Worm (Caenorhabditis elegans): ENCODE measurements around the gene K02E11.4.
"Not testable (repeated sequence)": the region's sequence is repeated elsewhere in the genome, so short reads cannot be mapped to it uniquely, and the experiment has no call there.

Gene K02E11.4

ce11 chrV:14279777-14280176 lies 31.9 kb upstream of the K02E11.4 start, which contains the start of gene srt-33:
Gene srt-33, minus strand, starts transcription at chrV:14279877.
- TF ChIP-seq ztf-18 (tag; optimal IDR thresholded peaks at IDR 0.05), result no peak

ce11 chrV:14277456-14277855 lies 29.5 kb upstream of the K02E11.4 start:
- TF ChIP-seq snpc-1.1 (tag; optimal IDR thresholded peaks at IDR 0.05; ENCODE audit: insufficient read depth) (peak; percentile 90), lin-26 (GFP tag; IDR thresholded peaks at IDR 0.05) (peak; percentile 53; the same call in 1 of the 2 replicates), attf-6 (GFP tag; IDR thresholded peaks at IDR 0.05) (peak; percentile 87; the same call in 1 of the 2 replicates), snpc-1.3 (tag; optimal IDR thresholded peaks at IDR 0.05; ENCODE audit: insufficient read depth) (peak; percentile 43), F33H1.4 (GFP tag; IDR thresholded peaks at IDR 0.05) (peak; percentile 25; the same call in 1 of the 2 replicates), lsl-1 (GFP tag; optimal IDR thresholded peaks at IDR 0.05) (peak; percentile 19), tbp1 (GFP tag; optimal IDR thresholded peaks at IDR 0.05) (peak; percentile 51), hsf-1 (GFP tag; IDR thresholded peaks at IDR 0.05) (0 out of 2 replicates have a peak, but pooled peaks have one; percentile 23), him-1 (tag; optimal IDR thresholded peaks at IDR 0.05) (peak; percentile 87), madf-6 (GFP tag; IDR thresholded peaks at IDR 0.05) (peak; percentile 55), D2030.7 (GFP tag; IDR thresholded peaks at IDR 0.05) (peak; percentile 48), mcd-1 (GFP tag; IDR thresholded peaks at IDR 0.05) (peak; percentile 52), snpc-4 (GFP tag; optimal IDR thresholded peaks at IDR 0.05) (peak; percentile 78), snpc-4 (tag; optimal IDR thresholded peaks at IDR 0.05) (peak; percentile 68 to 93 (median 85)), B0019.2 (GFP tag; conservative IDR thresholded peaks at IDR 0.05) (0 out of 2 replicates have a peak, but pooled peaks have one; percentile 19)

DNA sequence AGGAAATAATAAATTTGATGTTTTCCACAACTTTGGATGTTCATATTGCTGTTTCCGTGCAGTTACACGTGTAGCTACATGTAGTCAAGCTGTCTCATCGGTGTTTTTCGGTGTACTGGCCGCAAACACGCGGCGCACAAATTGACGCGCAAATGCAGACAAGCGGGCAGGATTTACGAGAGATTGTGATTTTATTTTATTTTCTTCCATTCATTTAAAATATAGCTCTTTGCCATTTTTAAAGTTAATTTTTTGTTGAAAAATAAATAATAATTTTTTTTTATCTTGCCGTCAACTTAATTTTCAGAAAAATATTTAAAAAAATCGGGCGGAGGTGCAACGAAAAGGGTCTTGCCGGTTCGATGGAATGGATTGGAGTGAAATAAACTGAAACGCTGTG lies 26.3 kb upstream of the K02E11.4 start, which contains the start of gene F40G12.7:
Gene F40G12.7, plus strand, starts transcription at position 301 of the 400 bp plus-strand sequence.
- not testable (repeated sequence) for TF ChIP-seq C06A6.2 (GFP tag; conservative IDR thresholded peaks at IDR 0.05); zfh-2 (GFP tag; conservative IDR thresholded peaks at IDR 0.05); cebp-1 (GFP tag; IDR thresholded peaks at IDR 0.05); cebp-1 (tag; optimal IDR thresholded peaks at IDR 0.05)

ce11 chrV:14273019-14273418 lies 25.1 kb upstream of the K02E11.4 start, which contains the start of gene F40G12.6:
Gene F40G12.6, minus strand, starts transcription at chrV:14273119.
- no peak for TF ChIP-seq F33H1.4 (GFP tag; IDR thresholded peaks at IDR 0.05)
- TF ChIP-seq F22D6.2 (tag; optimal IDR thresholded peaks at IDR 0.05), result no peak
- TF ChIP-seq lin-40 (tag; optimal IDR thresholded peaks at IDR 0.05), result no peak
- TF ChIP-seq hlh-12 (tag; optimal IDR thresholded peaks at IDR 0.05), result no peak
- TF ChIP-seq lag-1 (GFP tag; IDR thresholded peaks at IDR 0.05), result no peak
- TF ChIP-seq C06A6.2 (GFP tag; conservative IDR thresholded peaks at IDR 0.05), result no peak
- TF ChIP-seq K12H6.12 (tag; optimal IDR thresholded peaks at IDR 0.05), result no peak

- TF ChIP-seq pha-4 (tag; optimal IDR thresholded peaks at IDR 0.05), result no peak
- TF ChIP-seq ZK185.1 (tag; optimal IDR thresholded peaks at IDR 0.05; ENCODE audit: poor library complexity, severe bottlenecking), result no peak
- no peak for TF ChIP-seq akir-1 (GFP tag; optimal IDR thresholded peaks at IDR 0.05)
- no peak for TF ChIP-seq lsy-27 (tag; optimal IDR thresholded peaks at IDR 0.05; ENCODE audit: borderline replicate concordance, insufficient read depth)
- no peak for TF ChIP-seq ceh-91 (GFP tag; IDR thresholded peaks at IDR 0.05)
- TF ChIP-seq C06A6.2 (GFP tag; conservative IDR thresholded peaks at IDR 0.05), result no peak
- TF ChIP-seq cebp-1 (GFP tag; IDR thresholded peaks at IDR 0.05), result no peak
- TF ChIP-seq cebp-1 (tag; optimal IDR thresholded peaks at IDR 0.05), result no peak
- no peak for TF ChIP-seq F52B5.7 (tag; optimal IDR thresholded peaks at IDR 0.05)
- no peak for TF ChIP-seq ztf-26 (tag; optimal IDR thresholded peaks at IDR 0.05)
Measured at ce11 chrV:14270729-14271128, 22.8 kb upstream of the K02E11.4 start, which contains the start of gene F40G12.5. Gene F40G12.5, minus strand, starts transcription at chrV:14270829.

Data from whole organism, young adult.